Worm (Caenorhabditis elegans) whole organism, L2 larva: ENCODE measurements around the gene ZK180.7.

Experiments used
- ZK546.5 ChIP-seq: sonication (generic microtip); optimal IDR thresholded peaks from 2 replicates; lab custom pipeline; 2017; ENCODE audit warnings: missing biosample characterization, missing genetic modification characterization
- ceh-16 ChIP-seq: fragments of 150-350 bp; optimal IDR thresholded peaks from 2 replicates; lab custom pipeline; 2014; ENCODE audit warnings: missing biosample characterization, missing genetic modification characterization
- egl-27 ChIP-seq: sonication (generic microtip); optimal IDR thresholded peaks from 3 replicates; lab custom pipeline; 2017; ENCODE audit warnings: missing biosample characterization, missing genetic modification reagents, missing genetic modification characterization
- lin-13 ChIP-seq: fragments of 150-350 bp; optimal IDR thresholded peaks from 2 replicates; lab custom pipeline; 2014; ENCODE audit warnings: missing biosample characterization, missing genetic modification reagents, missing genetic modification characterization
- lin-39 ChIP-seq: fragments of 150-350 bp; optimal IDR thresholded peaks from 2 replicates; lab custom pipeline; 2014; ENCODE audit warnings: missing biosample characterization, missing genetic modification reagents, missing genetic modification characterization
- nhr-129 ChIP-seq: fragments of 150-350 bp; optimal IDR thresholded peaks from 2 replicates; lab custom pipeline; 2014; ENCODE audit warnings: missing biosample characterization, missing genetic modification characterization
- sem-4 ChIP-seq: fragments of 150-350 bp; optimal IDR thresholded peaks from 2 replicates; lab custom pipeline; 2014; ENCODE audit warnings: missing biosample characterization, missing genetic modification reagents, missing genetic modification characterization
- snpc-4 ChIP-seq: fragments of 150-350 bp; optimal IDR thresholded peaks from 2 replicates; lab custom pipeline; 2014; ENCODE audit warnings: missing biosample characterization, missing genetic modification characterization
- unc-62 ChIP-seq: fragments of 150-350 bp; optimal IDR thresholded peaks from 2 replicates; lab custom pipeline; 2014; ENCODE audit warnings: missing biosample characterization, missing genetic modification reagents, missing genetic modification characterization
- zag-1 ChIP-seq: fragments of 150-350 bp; optimal IDR thresholded peaks from 2 replicates; lab custom pipeline; 2014; ENCODE audit warnings: missing biosample characterization, missing genetic modification characterization
- ztf-11 ChIP-seq: sonication (generic microtip); optimal IDR thresholded peaks from 2 replicates; lab custom pipeline; 2017; ENCODE audit warnings: missing biosample characterization, missing genetic modification characterization

ce11 chrIV:4448343-4448742, 42.0 kb upstream of the ZK180.7 start:
- no peak for TF ChIP-seq nhr-129 (tag; lab: Kevin White, UChicago)
- no peak for TF ChIP-seq ZK546.5 (tag; lab: Kevin White, UChicago)
- TF ChIP-seq unc-62 (GFP tag; lab: Kevin White, UChicago), result no peak
- no peak for TF ChIP-seq lin-13
- no peak for TF ChIP-seq ceh-16 (tag; lab: Kevin White, UChicago)
- no peak for TF ChIP-seq lin-39 (tag; lab: Kevin White, UChicago)
- TF ChIP-seq egl-27 (tag; lab: Kevin White, UChicago), result no peak
- TF ChIP-seq sem-4 (tag; lab: Kevin White, UChicago), result no peak
- TF ChIP-seq snpc-4 (tag; lab: Kevin White, UChicago), result no peak
- TF ChIP-seq ztf-11, result no peak
- no peak for TF ChIP-seq zag-1
